Fruit fly (Drosophila melanogaster): ENCODE measurements around the gene Gale.

DNA sequence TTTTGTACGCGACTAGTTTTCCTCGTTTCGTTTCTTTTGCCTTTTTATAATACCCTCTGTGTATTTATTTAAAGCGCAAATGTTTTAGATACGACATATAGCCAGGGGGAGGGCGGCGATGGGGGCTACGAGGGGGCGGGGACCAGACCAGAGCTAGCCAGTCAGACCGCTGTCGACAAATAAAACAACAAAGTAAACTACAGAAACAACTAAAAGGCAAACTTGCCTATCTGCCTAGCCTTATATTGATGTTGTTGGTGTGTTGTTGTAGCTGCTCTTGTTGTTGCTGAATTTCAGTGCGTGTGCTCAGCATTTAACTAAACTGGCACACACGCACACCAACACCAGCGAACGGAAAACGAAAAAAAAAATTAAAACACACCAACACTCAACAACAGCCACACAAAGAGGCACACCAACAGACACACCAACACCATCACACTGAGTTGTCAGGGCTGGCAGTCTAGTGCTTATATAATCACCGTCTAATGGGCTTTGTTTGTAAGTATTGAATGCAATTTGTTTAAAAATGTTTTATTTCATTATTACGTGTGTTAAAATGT is 18.9 kb upstream of the Gale start:
- TF ChIP-seq CG12605 (GFP tag; IDR thresholded peaks at IDR 0.05) (peak; percentile 8), CG9948 (tag; optimal IDR thresholded peaks at IDR 0.05) (no peak), CG4496 (GFP tag; IDR thresholded peaks at IDR 0.05) (peak; percentile 69), CG8301 (tag; optimal IDR thresholded peaks at IDR 0.05) (no peak), CG10348 (GFP tag; IDR thresholded peaks at IDR 0.05) (no peak), CG32121 (GFP tag; IDR thresholded peaks at IDR 0.05) (peak; percentile 68), fd96Ca (GFP tag; IDR thresholded peaks at IDR 0.05) (no peak; the same call in 2 of the 3 replicates), Pif1A (GFP tag; optimal IDR thresholded peaks at IDR 0.05) (peak; percentile 26), CG17806 (tag; optimal IDR thresholded peaks at IDR 0.05) (no peak), Snoo (tag; optimal IDR thresholded peaks at IDR 0.05) (no peak)
